Worm (Caenorhabditis elegans) whole organism, young adult: ENCODE results near the gene C44C10.12.

ENCODE experiments used
- B0019.2 ChIP-seq: fragments of 200-800 bp; sonication (Bioruptor generic); conservative IDR thresholded peaks from 2 replicates; pipeline ENCODE4 v1.3.6; 2022; ENCODE audit warnings: missing genetic modification reagents, missing genetic modification characterization, missing compliant biosample characterization
- D2030.7 ChIP-seq: fragments of 200-800 bp; sonication (Bioruptor generic); IDR thresholded peaks from 2 replicates; pipeline ENCODE4 v1.3.6; 2022; ENCODE audit warnings: missing genetic modification reagents, missing genetic modification characterization, missing compliant biosample characterization
- F37B4.10 ChIP-seq: fragments of 200-800 bp; sonication (Bioruptor generic); IDR thresholded peaks from 2 replicates; pipeline ENCODE4 v1.3.6; 2022; ENCODE audit warnings: missing genetic modification characterization, missing compliant biosample characterization
- F49E8.2 ChIP-seq: sonication (generic microtip); optimal IDR thresholded peaks from 3 replicates; lab custom pipeline; 2017; ENCODE audit warnings: missing genetic modification characterization, mild to moderate bottlenecking, missing compliant biosample characterization, antibody characterized with exemption, moderate library complexity; ENCODE audit not compliant: insufficient read depth
- F52B5.7 ChIP-seq: sonication (generic microtip); optimal IDR thresholded peaks from 2 replicates; lab custom pipeline; 2016; ENCODE audit warnings: mild to moderate bottlenecking, missing genetic modification characterization, missing compliant biosample characterization
- F55B11.4 ChIP-seq: sonication (generic microtip); optimal IDR thresholded peaks from 2 replicates; lab custom pipeline; 2016; ENCODE audit warnings: missing compliant biosample characterization, missing genetic modification characterization, borderline replicate concordance; ENCODE audit not compliant: insufficient read depth
- K11D2.4 ChIP-seq: fragments of 200-800 bp; sonication (Bioruptor generic); IDR thresholded peaks from 2 replicates; pipeline ENCODE4 v1.3.6; 2022; ENCODE audit warnings: missing genetic modification reagents, missing genetic modification characterization, missing compliant biosample characterization
- K12H6.12 ChIP-seq: fragments of 200-800 bp; sonication (Bioruptor generic); optimal IDR thresholded peaks from 2 replicates; lab custom pipeline; 2018; ENCODE audit warnings: mild to moderate bottlenecking, missing genetic modification characterization, missing compliant biosample characterization
- Y79H2A.3 ChIP-seq: fragments of 200-800 bp; sonication (Bioruptor generic); conservative IDR thresholded peaks from 2 replicates; pipeline ENCODE4 v1.3.6; 2022; ENCODE audit warnings: missing genetic modification reagents, missing genetic modification characterization, missing compliant biosample characterization
- ZK185.1 ChIP-seq: sonication (generic microtip); optimal IDR thresholded peaks from 2 replicates; lab custom pipeline; 2016; ENCODE audit warnings: mild to moderate bottlenecking, missing genetic modification characterization, missing compliant biosample characterization; ENCODE audit not compliant: poor library complexity, severe bottlenecking
- akir-1 ChIP-seq: fragments of 200-800 bp; sonication (Bioruptor generic); optimal IDR thresholded peaks from 2 replicates; lab custom pipeline; 2018; ENCODE audit warnings: mild to moderate bottlenecking, missing genetic modification characterization, moderate library complexity, missing compliant biosample characterization
- aptf-2 ChIP-seq: fragments of 200-800 bp; sonication (Bioruptor generic); conservative IDR thresholded peaks from 2 replicates; pipeline ENCODE4 v1.3.6; 2022; ENCODE audit warnings: missing genetic modification reagents, missing genetic modification characterization, missing compliant biosample characterization
- atf-7 ChIP-seq: sonication (generic microtip); optimal IDR thresholded peaks from 2 replicates; lab custom pipeline; 2017; ENCODE audit warnings: mild to moderate bottlenecking, missing genetic modification characterization, missing compliant biosample characterization
- cebp-1 ChIP-seq, 2 experiments: fragments of 200-800 bp in 1 of 2; sonication (Bioruptor generic) in 1 of 2; sonication (generic microtip) in 1 of 2; IDR thresholded peaks in 1 of 2; optimal IDR thresholded peaks in 1 of 2; 2 replicates each; pipeline versions ENCODE4 v1.3.6 to Lab custom; 2017 to 2022; ENCODE audit warnings: missing compliant biosample characterization in 2 of 2, missing genetic modification characterization in 2 of 2, mild to moderate bottlenecking in 1 of 2, missing genetic modification reagents in 1 of 2, moderate library complexity in 1 of 2
- cebp-2 ChIP-seq: fragments of 200-800 bp; sonication (Bioruptor generic); IDR thresholded peaks from 2 replicates; pipeline ENCODE4 v1.3.6; 2022; ENCODE audit warnings: missing genetic modification characterization, missing compliant biosample characterization
- ceh-58 ChIP-seq: fragments of 200-800 bp; sonication (Bioruptor generic); IDR thresholded peaks from 2 replicates; pipeline ENCODE4 v1.3.6; 2022; ENCODE audit warnings: missing genetic modification characterization, missing compliant biosample characterization
- ceh-79 ChIP-seq: sonication (generic microtip); optimal IDR thresholded peaks from 2 replicates; lab custom pipeline; 2017; ENCODE audit warnings: mild to moderate bottlenecking, missing genetic modification characterization, missing compliant biosample characterization
- die-1 ChIP-seq: sonication (generic microtip); optimal IDR thresholded peaks from 2 replicates; lab custom pipeline; 2016; ENCODE audit warnings: missing genotype, mild to moderate bottlenecking, missing genetic modification characterization, missing compliant biosample characterization
- dox-1 ChIP-seq: fragments of 200-800 bp; sonication (Bioruptor generic); IDR thresholded peaks from 2 replicates; pipeline ENCODE4 v1.3.6; 2022; ENCODE audit warnings: missing genetic modification reagents, missing genetic modification characterization, missing compliant biosample characterization
- efl-1 ChIP-seq: fragments of 150-350 bp; optimal IDR thresholded peaks from 2 replicates; lab custom pipeline; 2014; ENCODE audit warnings: missing biosample characterization, missing genetic modification reagents, missing genetic modification characterization
- egrh-3 ChIP-seq: fragments of 200-800 bp; sonication (Bioruptor generic); IDR thresholded peaks from 2 replicates; pipeline ENCODE4 v1.3.6; 2022; ENCODE audit warnings: missing genetic modification reagents, missing genetic modification characterization, missing compliant biosample characterization
- fkh-3 ChIP-seq: sonication (generic microtip); optimal IDR thresholded peaks from 2 replicates; lab custom pipeline; 2016; ENCODE audit warnings: mild to moderate bottlenecking, missing genetic modification characterization, missing compliant biosample characterization
- hlh-26 ChIP-seq: fragments of 200-800 bp; sonication (Bioruptor generic); conservative IDR thresholded peaks from 2 replicates; pipeline ENCODE4 v1.3.6; 2022; ENCODE audit warnings: missing genetic modification reagents, missing genetic modification characterization, missing compliant biosample characterization
- lag-1 ChIP-seq: fragments of 200-800 bp; sonication (Bioruptor generic); IDR thresholded peaks from 2 replicates; pipeline ENCODE4 v1.3.6; 2022; ENCODE audit warnings: missing genetic modification reagents, missing genetic modification characterization, missing compliant biosample characterization
- let-526 ChIP-seq: fragments of 200-800 bp; sonication (Bioruptor generic); IDR thresholded peaks from 2 replicates; pipeline ENCODE4 v1.3.6; 2022; ENCODE audit warnings: missing genetic modification reagents, missing genetic modification characterization, missing compliant biosample characterization
- let-607 ChIP-seq, 2 experiments: fragments of 200-800 bp in 1 of 2; sonication (Bioruptor generic) in 1 of 2; sonication (generic microtip) in 1 of 2; optimal IDR thresholded peaks; 2 replicates each; lab custom pipeline; 2016 to 2018; ENCODE audit warnings: mild to moderate bottlenecking in 2 of 2, missing compliant biosample characterization in 2 of 2, missing genetic modification characterization in 2 of 2, moderate library complexity in 2 of 2, missing genotype in 1 of 2
- lin-54 ChIP-seq: fragments of 200-800 bp; sonication (Bioruptor generic); optimal IDR thresholded peaks from 2 replicates; lab custom pipeline; 2018; ENCODE audit warnings: mild to moderate bottlenecking, missing genetic modification characterization, missing compliant biosample characterization
- lsl-1 ChIP-seq: fragments of 200-800 bp; sonication (Bioruptor generic); optimal IDR thresholded peaks from 2 replicates; lab custom pipeline; 2018; ENCODE audit warnings: mild to moderate bottlenecking, missing genetic modification characterization, moderate library complexity, missing compliant biosample characterization
- madf-3 ChIP-seq: fragments of 200-800 bp; sonication (Bioruptor generic); IDR thresholded peaks from 2 replicates; pipeline ENCODE4 v1.3.6; 2022; ENCODE audit warnings: missing genetic modification reagents, missing genetic modification characterization, missing compliant biosample characterization
- madf-6 ChIP-seq: fragments of 200-800 bp; sonication (Bioruptor generic); IDR thresholded peaks from 2 replicates; pipeline ENCODE4 v1.3.6; 2022; ENCODE audit warnings: missing genetic modification reagents, missing genetic modification characterization, missing compliant biosample characterization
- mcd-1 ChIP-seq: fragments of 200-800 bp; sonication (Bioruptor generic); IDR thresholded peaks from 2 replicates; pipeline ENCODE4 v1.3.6; 2022; ENCODE audit warnings: missing genetic modification reagents, missing genetic modification characterization, missing compliant biosample characterization
- mel-28 ChIP-seq: sonication (generic microtip); optimal IDR thresholded peaks from 2 replicates; lab custom pipeline; 2016; ENCODE audit warnings: borderline replicate concordance, mild to moderate bottlenecking, missing genetic modification characterization, missing compliant biosample characterization
- mes-4 ChIP-seq: sonication (generic microtip); optimal IDR thresholded peaks from 2 replicates; lab custom pipeline; 2016; ENCODE audit warnings: missing genotype, missing genetic modification characterization, missing compliant biosample characterization
- pha-4 ChIP-seq: fragments of 150-350 bp; sonication (generic microtip); optimal IDR thresholded peaks from 2 replicates; lab custom pipeline; 2014; ENCODE audit warnings: missing biosample characterization, missing genetic modification reagents, missing genetic modification characterization
- repo-1 ChIP-seq: sonication (generic microtip); optimal IDR thresholded peaks from 2 replicates; lab custom pipeline; 2017; ENCODE audit warnings: mild to moderate bottlenecking, missing genetic modification characterization, missing compliant biosample characterization
- tbp1 ChIP-seq: fragments of 200-800 bp; sonication (Bioruptor generic); optimal IDR thresholded peaks from 2 replicates; lab custom pipeline; 2018; ENCODE audit warnings: mild to moderate bottlenecking, missing genetic modification characterization, missing compliant biosample characterization
- unc-130 ChIP-seq: sonication (generic microtip); optimal IDR thresholded peaks from 2 replicates; lab custom pipeline; 2016; ENCODE audit warnings: missing genetic modification reagents, missing genetic modification characterization, missing compliant biosample characterization
- unc-62 ChIP-seq: fragments of 150-350 bp; optimal IDR thresholded peaks from 2 replicates; lab custom pipeline; 2014; ENCODE audit warnings: missing biosample characterization, missing genetic modification reagents, missing genetic modification characterization
- xnd-1 ChIP-seq: sonication (generic microtip); optimal IDR thresholded peaks from 2 replicates; lab custom pipeline; 2016; ENCODE audit warnings: missing genotype, missing genetic modification reagents, missing genetic modification characterization, missing compliant biosample characterization
- zfh-2 ChIP-seq: fragments of 200-800 bp; sonication (Bioruptor generic); conservative IDR thresholded peaks from 2 replicates; pipeline ENCODE4 v1.3.6; 2022; ENCODE audit warnings: missing genetic modification reagents, missing genetic modification characterization, missing compliant biosample characterization
- zim-3 ChIP-seq: sonication (generic microtip); optimal IDR thresholded peaks from 2 replicates; lab custom pipeline; 2017; ENCODE audit warnings: mild to moderate bottlenecking, missing genetic modification characterization, moderate library complexity, missing compliant biosample characterization
- ztf-18 ChIP-seq: sonication (generic microtip); optimal IDR thresholded peaks from 2 replicates; lab custom pipeline; 2016; ENCODE audit warnings: missing genotype, mild to moderate bottlenecking, missing genetic modification characterization, missing compliant biosample characterization
- ztf-22 ChIP-seq: fragments of 200-800 bp; sonication (Bioruptor generic); optimal IDR thresholded peaks from 2 replicates; lab custom pipeline; 2018; ENCODE audit warnings: mild to moderate bottlenecking, missing genetic modification characterization, moderate library complexity, missing compliant biosample characterization
- ztf-26 ChIP-seq: sonication (generic microtip); optimal IDR thresholded peaks from 2 replicates; lab custom pipeline; 2017; ENCODE audit warnings: missing genetic modification characterization, missing compliant biosample characterization

C44C10.12 gene

ce11 chrX:11662069-11662468 lies 34.7 kb upstream of the C44C10.12 start:
- TF ChIP-seq cebp-1 (GFP tag; IDR thresholded peaks at IDR 0.05; lab: Robert Waterston, UW) (no peak), cebp-1 (tag; optimal IDR thresholded peaks at IDR 0.05; lab: Kevin White, UChicago) (peak; percentile 31), ZK185.1 (no peak)

ce11 chrX:11662557-11662956 lies 34.2 kb upstream of the C44C10.12 start:
- TF ChIP-seq atf-7 (no peak), dox-1 (0 out of 2 replicates have a peak, but pooled peaks have one; percentile 46), let-607 (tag; optimal IDR thresholded peaks at IDR 0.05; lab: Kevin White, UChicago) (no peak), ztf-18 (tag; lab: Kevin White, UChicago) (peak; percentile 82), F37B4.10 (GFP tag; lab: Robert Waterston, UW) (no peak), efl-1 (GFP tag; lab: Kevin White, UChicago) (peak; percentile 10), madf-3 (GFP tag; lab: Robert Waterston, UW) (0 out of 2 replicates have a peak, but pooled peaks have one; percentile 17), repo-1 (tag; lab: Kevin White, UChicago) (no peak)

ce11 chrX:11664184-11664583 lies 32.6 kb upstream of the C44C10.12 start:
- no peak for TF ChIP-seq hlh-26 (GFP tag; lab: Robert Waterston, UW)
- TF ChIP-seq cebp-1 (GFP tag; IDR thresholded peaks at IDR 0.05; lab: Robert Waterston, UW), result no peak
- no peak for TF ChIP-seq cebp-1 (tag; optimal IDR thresholded peaks at IDR 0.05; lab: Kevin White, UChicago)
- no peak for TF ChIP-seq F52B5.7 (tag; lab: Kevin White, UChicago)
- no peak for TF ChIP-seq ceh-79
- no peak for TF ChIP-seq mes-4
- no peak for TF ChIP-seq F55B11.4 (tag; lab: Kevin White, UChicago)
- no peak for TF ChIP-seq ZK185.1
- no peak for TF ChIP-seq mcd-1
- no peak for TF ChIP-seq aptf-2 (GFP tag; lab: Robert Waterston, UW)
- no peak for TF ChIP-seq lin-54 (GFP tag; lab: Kevin White, UChicago)
- TF ChIP-seq ztf-22 (GFP tag; lab: Kevin White, UChicago), result no peak
- TF ChIP-seq unc-62 (GFP tag; lab: Kevin White, UChicago), result no peak
- no peak for TF ChIP-seq lag-1 (GFP tag; lab: Robert Waterston, UW)
- no peak for TF ChIP-seq atf-7
- no peak for TF ChIP-seq B0019.2 (GFP tag; lab: Robert Waterston, UW)
- no peak for TF ChIP-seq egrh-3 (GFP tag; lab: Robert Waterston, UW)
- no peak for TF ChIP-seq Y79H2A.3 (GFP tag; lab: Robert Waterston, UW)
- no peak for TF ChIP-seq fkh-3 (tag; lab: Kevin White, UChicago)
- TF ChIP-seq akir-1 (GFP tag; lab: Kevin White, UChicago), result no peak

- TF ChIP-seq K12H6.12 (tag; lab: Kevin White, UChicago) (no peak), mel-28 (no peak), die-1 (tag; lab: Kevin White, UChicago) (no peak), zfh-2 (GFP tag; lab: Robert Waterston, UW) (no peak), zim-3 (tag; lab: Kevin White, UChicago) (no peak), unc-130 (GFP tag; lab: Kevin White, UChicago) (no peak), K11D2.4 (GFP tag; lab: Robert Waterston, UW) (no peak), ceh-58 (GFP tag; lab: Robert Waterston, UW) (no peak), F49E8.2 (tag; lab: Kevin White, UChicago) (no peak), D2030.7 (GFP tag; lab: Robert Waterston, UW) (no peak), lsl-1 (GFP tag; lab: Kevin White, UChicago) (no peak), ztf-26 (tag; lab: Kevin White, UChicago) (no peak), pha-4 (tag; lab: Kevin White, UChicago) (no peak), tbp1 (no peak), cebp-2 (GFP tag; lab: Robert Waterston, UW) (no peak), let-526 (GFP tag; lab: Robert Waterston, UW) (no peak), xnd-1 (no peak), madf-6 (GFP tag; lab: Robert Waterston, UW) (no peak), mes-4 (no peak), madf-3 (GFP tag; lab: Robert Waterston, UW) (no peak)
Measured at ce11 chrX:11665522-11666017, 31.2 kb upstream of the C44C10.12 start.
